Worm (Caenorhabditis elegans) whole organism, L1 larva: ENCODE data around the gene T25G12.3.

Source experiments
- ceh-63 ChIP-seq: fragments of 200-800 bp; sonication (Bioruptor generic); optimal IDR thresholded peaks from 2 replicates; lab custom pipeline; 2018; ENCODE audit warnings: mild to moderate bottlenecking, missing genetic modification characterization, missing compliant biosample characterization
- isw-1 ChIP-seq: fragments of 200-800 bp; sonication (Bioruptor generic); IDR thresholded peaks from 2 replicates; pipeline ENCODE4 v1.3.6; 2022; ENCODE audit warnings: missing genetic modification characterization, missing compliant biosample characterization
- lin-13 ChIP-seq: fragments of 150-350 bp; optimal IDR thresholded peaks from 2 replicates; lab custom pipeline; 2014; ENCODE audit warnings: missing biosample characterization, missing genetic modification reagents, missing genetic modification characterization
- nhr-237 ChIP-seq: fragments of 150-350 bp; optimal IDR thresholded peaks from 2 replicates; lab custom pipeline; 2014; ENCODE audit warnings: missing biosample characterization, missing genetic modification characterization

DNA sequence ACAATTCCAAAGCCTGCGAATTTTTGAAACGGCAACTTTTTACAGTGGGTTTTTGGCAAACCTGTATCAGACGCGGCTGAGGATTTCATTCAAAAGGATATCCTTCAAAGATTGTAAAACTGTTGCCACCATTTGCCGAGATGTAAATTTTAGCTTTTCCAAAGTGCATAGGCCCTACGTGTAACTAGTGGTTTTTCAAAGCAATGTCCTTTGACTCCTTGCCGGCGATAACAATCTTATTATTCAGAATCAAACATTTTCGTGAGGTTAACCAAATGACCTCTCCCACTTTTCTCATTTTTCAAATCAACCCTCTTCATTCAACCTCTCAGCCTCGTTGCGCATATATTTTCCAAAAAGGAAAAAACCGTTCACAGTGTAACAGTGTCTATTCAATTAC, at the start of gene T25G12.3:
- TF ChIP-seq nhr-237 (tag; lab: Kevin White, UChicago) (no peak), lin-13 (GFP tag; lab: Kevin White, UChicago) (no peak), ceh-63 (GFP tag; lab: Kevin White, UChicago) (no peak), isw-1 (no peak)
